Worm (Caenorhabditis elegans) whole organism, L4 larva: Measurements from ENCODE around the gene gtsf-1.

Source experiments
- dve-1 ChIP-seq: sonication (generic microtip); optimal IDR thresholded peaks from 2 replicates; lab custom pipeline; 2017; ENCODE audit warnings: antibody characterized with exemption, mild to moderate bottlenecking, missing genetic modification characterization, missing compliant biosample characterization; ENCODE audit not compliant: insufficient read depth
- jun-1 ChIP-seq: fragments of 150-350 bp; optimal IDR thresholded peaks from 2 replicates; lab custom pipeline; 2014; ENCODE audit warnings: missing biosample characterization, missing genetic modification reagents, missing genetic modification characterization
- lin-13 ChIP-seq: fragments of 150-350 bp; optimal IDR thresholded peaks from 2 replicates; lab custom pipeline; 2014; ENCODE audit warnings: missing biosample characterization, missing genetic modification reagents, missing genetic modification characterization
- snpc-4 ChIP-seq: fragments of 150-350 bp; optimal IDR thresholded peaks from 2 replicates; lab custom pipeline; 2014; ENCODE audit warnings: missing biosample characterization, missing genetic modification characterization

DNA sequence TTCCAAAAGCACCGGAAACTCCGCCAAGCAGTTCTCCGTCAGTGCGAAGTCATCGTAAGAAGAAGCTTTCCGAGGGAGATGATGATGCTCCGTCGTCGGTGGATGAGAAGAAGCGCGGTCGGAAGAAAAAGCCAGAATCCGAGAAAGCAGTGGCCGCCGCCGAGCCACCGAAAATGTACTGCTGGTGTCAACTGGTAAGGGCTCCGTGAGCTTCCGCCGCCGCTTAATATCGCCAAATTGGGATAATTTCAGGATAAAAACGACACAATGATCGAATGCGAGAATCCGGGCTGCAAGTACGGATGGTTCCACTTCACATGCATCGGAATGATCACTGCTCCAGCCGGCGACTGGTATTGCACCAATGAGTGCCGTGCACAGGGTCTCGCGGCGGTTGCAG lies 764 bp upstream of the gtsf-1 start:
- TF ChIP-seq jun-1 (tag; lab: Kevin White, UChicago) (no peak), lin-13 (GFP tag; lab: Kevin White, UChicago) (no peak), snpc-4 (tag; lab: Kevin White, UChicago) (no peak), dve-1 (no peak)
